Worm (Caenorhabditis elegans) whole organism, mixed stage, embryonic: ENCODE data around the gene R186.8.
A peak's percentile ranks its signal among the peaks of the same experiment; 100 is the strongest.

Experiments
- M03D4.4 ChIP-seq: sonication (generic microtip); optimal IDR thresholded peaks from 2 replicates; lab custom pipeline; 2017; ENCODE audit warnings: mild to moderate bottlenecking, missing genetic modification characterization, missing compliant biosample characterization
- bed-3 ChIP-seq: fragments of 200-800 bp; sonication (Bioruptor generic); optimal IDR thresholded peaks from 3 replicates; lab custom pipeline; 2018; ENCODE audit warnings: mild to moderate bottlenecking, missing genetic modification characterization, moderate library complexity, missing compliant biosample characterization
- blmp-1 ChIP-seq: fragments of 150-350 bp; optimal IDR thresholded peaks from 2 replicates; lab custom pipeline; 2014; ENCODE audit warnings: missing biosample characterization, missing genetic modification characterization
- ceh-83 ChIP-seq: fragments of 200-800 bp; sonication (Bioruptor generic); optimal IDR thresholded peaks from 2 replicates; lab custom pipeline; 2018; ENCODE audit warnings: mild to moderate bottlenecking, missing genetic modification characterization, missing compliant biosample characterization
- ces-1 ChIP-seq: fragments of 150-350 bp; optimal IDR thresholded peaks from 2 replicates; lab custom pipeline; 2014; ENCODE audit warnings: missing biosample characterization, missing genetic modification reagents, missing genetic modification characterization
- cnd-1 ChIP-seq: fragments of 200-800 bp; sonication (Bioruptor generic); optimal IDR thresholded peaks from 2 replicates; lab custom pipeline; 2018; ENCODE audit warnings: mild to moderate bottlenecking, missing genetic modification characterization, missing compliant biosample characterization
- drap-1 ChIP-seq: fragments of 200-800 bp; sonication (Bioruptor generic); optimal IDR thresholded peaks from 3 replicates; lab custom pipeline; 2018; ENCODE audit warnings: mild to moderate bottlenecking, missing genetic modification characterization, missing compliant biosample characterization
- flh-1 ChIP-seq: fragments of 200-800 bp; sonication (Bioruptor generic); optimal IDR thresholded peaks from 2 replicates; lab custom pipeline; 2018; ENCODE audit warnings: mild to moderate bottlenecking, missing genetic modification characterization, moderate library complexity, missing compliant biosample characterization
- ham-2 ChIP-seq: fragments of 200-800 bp; sonication (Bioruptor generic); optimal IDR thresholded peaks from 2 replicates; lab custom pipeline; 2018; ENCODE audit warnings: mild to moderate bottlenecking, missing genetic modification characterization, missing compliant biosample characterization
- hlh-1 ChIP-seq: fragments of 150-350 bp; optimal IDR thresholded peaks from 2 replicates; lab custom pipeline; 2014; ENCODE audit warnings: missing biosample characterization, missing genetic modification reagents, missing genetic modification characterization
- lin-13 ChIP-seq: fragments of 150-350 bp; optimal IDR thresholded peaks from 2 replicates; lab custom pipeline; 2014; ENCODE audit warnings: missing biosample characterization, missing genetic modification characterization
- lin-32 ChIP-seq: fragments of 200-800 bp; sonication (Bioruptor generic); optimal IDR thresholded peaks from 2 replicates; lab custom pipeline; 2018; ENCODE audit warnings: mild to moderate bottlenecking, missing genetic modification characterization, missing compliant biosample characterization
- lsy-2 ChIP-seq: fragments of 150-350 bp; optimal IDR thresholded peaks from 2 replicates; lab custom pipeline; 2014; ENCODE audit warnings: missing biosample characterization, missing genetic modification characterization
- mab-5 ChIP-seq: fragments of 150-350 bp; optimal IDR thresholded peaks from 2 replicates; lab custom pipeline; 2014; ENCODE audit warnings: missing biosample characterization, missing genetic modification characterization
- mep-1 ChIP-seq: fragments of 150-350 bp; optimal IDR thresholded peaks from 2 replicates; lab custom pipeline; 2017; ENCODE audit warnings: missing biosample characterization, missing genetic modification reagents, missing genetic modification characterization, inconsistent platforms
- nhr-28 ChIP-seq: fragments of 150-350 bp; optimal IDR thresholded peaks from 2 replicates; lab custom pipeline; 2014; ENCODE audit warnings: missing biosample characterization, missing genetic modification characterization
- pha-4 ChIP-seq: fragments of 150-350 bp; optimal IDR thresholded peaks from 2 replicates; lab custom pipeline; 2018; ENCODE audit warnings: missing biosample characterization, missing genetic modification reagents, missing genetic modification characterization
- sem-2 ChIP-seq: fragments of 200-800 bp; sonication (Bioruptor generic); optimal IDR thresholded peaks from 2 replicates; lab custom pipeline; 2018; ENCODE audit warnings: mild to moderate bottlenecking, missing genetic modification characterization, missing compliant biosample characterization
- snpc-4 ChIP-seq: fragments of 150-350 bp; optimal IDR thresholded peaks from 2 replicates; lab custom pipeline; 2014; ENCODE audit warnings: missing biosample characterization, missing genetic modification characterization
- tbx-8 ChIP-seq: fragments of 200-800 bp; sonication (Bioruptor generic); optimal IDR thresholded peaks from 2 replicates; lab custom pipeline; 2018; ENCODE audit warnings: mild to moderate bottlenecking, missing genetic modification characterization, moderate library complexity, missing compliant biosample characterization
- unc-120 ChIP-seq: sonication (generic microtip); optimal IDR thresholded peaks from 2 replicates; lab custom pipeline; 2017; ENCODE audit warnings: missing genetic modification characterization, missing compliant biosample characterization; ENCODE audit not compliant: poor library complexity, severe bottlenecking
- unc-39 ChIP-seq: fragments of 150-350 bp; optimal IDR thresholded peaks from 2 replicates; lab custom pipeline; 2014; ENCODE audit warnings: missing biosample characterization, missing genetic modification characterization
- unc-62 ChIP-seq: fragments of 150-350 bp; optimal IDR thresholded peaks from 2 replicates; lab custom pipeline; 2014; ENCODE audit warnings: missing biosample characterization, missing genetic modification reagents, missing genetic modification characterization
- zip-8 ChIP-seq: fragments of 150-350 bp; optimal IDR thresholded peaks from 2 replicates; lab custom pipeline; 2014; ENCODE audit warnings: missing biosample characterization, missing genetic modification characterization

Gene R186.8

ce11 chrV:12992891-12993290, 25.1 kb upstream of the R186.8 start, which contains the start of the genes F15B9.11 and dsl-7:
TSS of gene F15B9.11 (minus strand) at chrV:12992895.
TSS of gene dsl-7 (plus strand) at chrV:12993150.
- no peak for TF ChIP-seq hlh-1 (tag; lab: Kevin White, UChicago)
- no peak for TF ChIP-seq ham-2 (GFP tag; lab: Kevin White, UChicago)
- TF ChIP-seq, all 35 proteins: peak for 0

ce11 chrV:12988256-12988655, 20.5 kb upstream of the R186.8 start, which contains the start of gene F15B9.8:
TSS of gene F15B9.8 (plus strand) at chrV:12988556.
- TF ChIP-seq unc-62 (no peak), zip-8 (peak; percentile 72), ham-2 (GFP tag; lab: Kevin White, UChicago) (no peak), blmp-1 (tag; lab: Kevin White, UChicago) (peak; percentile 22)

- TF ChIP-seq hlh-1 (tag; lab: Kevin White, UChicago) (no peak), ham-2 (GFP tag; lab: Kevin White, UChicago) (peak; percentile 21), zip-8 (no peak)
Observed at ce11 chrV:12987061-12987460, 19.3 kb upstream of the R186.8 start, which contains the start of gene shw-3. TSS of gene shw-3 (minus strand) at chrV:12987161.

- no peak for TF ChIP-seq lsy-2
- no peak for TF ChIP-seq sem-2 (GFP tag; lab: Kevin White, UChicago)
- no peak for TF ChIP-seq ces-1 (GFP tag; lab: Kevin White, UChicago)
- TF ChIP-seq zip-8, result peak; percentile 66
- no peak for TF ChIP-seq M03D4.4 (tag; lab: Kevin White, UChicago)
- TF ChIP-seq flh-1 (GFP tag; lab: Kevin White, UChicago), result no peak
Observed at ce11 chrV:12974047-12974446, 6.3 kb upstream of the R186.8 start.

- TF ChIP-seq lsy-2, result peak; percentile 57
- peak; percentile 79 for TF ChIP-seq ces-1 (GFP tag; lab: Kevin White, UChicago)
- no peak for TF ChIP-seq nhr-28 (tag; lab: Kevin White, UChicago)
- TF ChIP-seq mep-1, result peak; percentile 15
- TF ChIP-seq, all 35 proteins: peak for 3
Observed at ce11 chrV:12970575-12971160, 2.9 kb upstream of the R186.8 start, which contains the start of gene pnn-1. TSS of gene pnn-1 (plus strand) at chrV:12971110.

- no peak for TF ChIP-seq tbx-8
- no peak for TF ChIP-seq sem-2 (GFP tag; lab: Kevin White, UChicago)
- TF ChIP-seq M03D4.4 (tag; lab: Kevin White, UChicago), result no peak
- TF ChIP-seq pha-4 (tag; lab: Kevin White, UChicago), result no peak
- no peak for TF ChIP-seq mab-5 (tag; lab: Kevin White, UChicago)
- no peak for TF ChIP-seq zip-8
- no peak for TF ChIP-seq cnd-1 (tag; lab: Kevin White, UChicago)
- no peak for TF ChIP-seq lin-13 (tag; lab: Kevin White, UChicago)
- TF ChIP-seq bed-3 (GFP tag; lab: Kevin White, UChicago), result no peak
- no peak for TF ChIP-seq unc-120 (tag; lab: Kevin White, UChicago)
- TF ChIP-seq drap-1 (GFP tag; lab: Kevin White, UChicago), result no peak
- no peak for TF ChIP-seq nhr-28 (tag; lab: Kevin White, UChicago)
- TF ChIP-seq snpc-4, result no peak
- no peak for TF ChIP-seq mep-1
- no peak for TF ChIP-seq ceh-83
- TF ChIP-seq unc-39 (tag; lab: Kevin White, UChicago), result no peak
- TF ChIP-seq blmp-1 (tag; lab: Kevin White, UChicago), result no peak
- no peak for TF ChIP-seq ham-2 (GFP tag; lab: Kevin White, UChicago)
- TF ChIP-seq, all 35 proteins: peak for 0
Observed at ce11 chrV:12968555-12968954, 773 bp upstream of the R186.8 start, which contains the start of gene lin-46. TSS of gene lin-46 (plus strand) at chrV:12968855.

ce11 chrV:12967110-12967509, 672 bp downstream of the R186.8 start, which contains the start of gene R186.3:
TSS of gene R186.3 (minus strand) at chrV:12967210.
- no peak for TF ChIP-seq ces-1 (GFP tag; lab: Kevin White, UChicago)

ce11 chrV:12964076-12964475, 3.7 kb downstream of the R186.8 start, which contains the start of gene srd-35:
TSS of gene srd-35 (plus strand) at chrV:12964376.
- TF ChIP-seq tbx-8 (no peak), ceh-83 (no peak), hlh-1 (tag; lab: Kevin White, UChicago) (no peak), lsy-2 (no peak), lin-32 (GFP tag; lab: Kevin White, UChicago) (no peak)
